Worm (Caenorhabditis elegans) whole organism, young adult: ENCODE measurements around the gene srd-31.

Experiments used
- B0336.3 ChIP-seq: fragments of 200-800 bp; sonication (Bioruptor generic); IDR thresholded peaks from 2 replicates; pipeline ENCODE4 v1.3.6; 2022; ENCODE audit warnings: missing genetic modification characterization, missing compliant biosample characterization
- C06A6.2 ChIP-seq: fragments of 200-800 bp; sonication (Bioruptor generic); conservative IDR thresholded peaks from 2 replicates; pipeline ENCODE4 v1.3.6; 2022; ENCODE audit warnings: missing genetic modification characterization, missing compliant biosample characterization
- F22D6.2 ChIP-seq: sonication (generic microtip); optimal IDR thresholded peaks from 2 replicates; lab custom pipeline; 2016; ENCODE audit warnings: mild to moderate bottlenecking, missing genetic modification characterization, missing compliant biosample characterization
- F23B12.7 ChIP-seq: sonication (generic microtip); optimal IDR thresholded peaks from 2 replicates; lab custom pipeline; 2017; ENCODE audit warnings: missing genetic modification characterization, mild to moderate bottlenecking, missing compliant biosample characterization, antibody characterized with exemption, moderate library complexity; ENCODE audit not compliant: insufficient read depth
- F33H1.4 ChIP-seq: fragments of 200-800 bp; sonication (Bioruptor generic); IDR thresholded peaks from 2 replicates; pipeline ENCODE4 v1.3.6; 2022; ENCODE audit warnings: missing genetic modification reagents, missing genetic modification characterization, missing compliant biosample characterization
- F39B2.1 ChIP-seq: fragments of 200-800 bp; sonication (Bioruptor generic); IDR thresholded peaks from 2 replicates; pipeline ENCODE4 v1.3.6; 2022; ENCODE audit warnings: missing genetic modification reagents, missing genetic modification characterization, missing compliant biosample characterization
- F55B11.4 ChIP-seq: sonication (generic microtip); optimal IDR thresholded peaks from 2 replicates; lab custom pipeline; 2016; ENCODE audit warnings: missing compliant biosample characterization, missing genetic modification characterization, borderline replicate concordance; ENCODE audit not compliant: insufficient read depth
- F57A8.1 ChIP-seq: fragments of 200-800 bp; sonication (Bioruptor generic); optimal IDR thresholded peaks from 2 replicates; lab custom pipeline; 2018; ENCODE audit warnings: mild to moderate bottlenecking, missing genetic modification characterization, moderate library complexity, missing compliant biosample characterization
- T07F8.4 ChIP-seq: sonication (generic microtip); optimal IDR thresholded peaks from 2 replicates; lab custom pipeline; 2016; ENCODE audit warnings: mild to moderate bottlenecking, missing genetic modification characterization, moderate library complexity, missing compliant biosample characterization
- Y53G8AR.9 ChIP-seq: fragments of 200-800 bp; sonication (Bioruptor generic); conservative IDR thresholded peaks from 2 replicates; pipeline ENCODE4 v1.3.6; 2022; ENCODE audit warnings: missing genetic modification reagents, missing genetic modification characterization, missing compliant biosample characterization
- Y56A3A.18 ChIP-seq: fragments of 200-800 bp; sonication (Bioruptor generic); IDR thresholded peaks from 2 replicates; pipeline ENCODE4 v1.3.6; 2022; ENCODE audit warnings: missing genetic modification reagents, missing genetic modification characterization, missing compliant biosample characterization
- Y95B8A.8 ChIP-seq: fragments of 200-800 bp; sonication (Bioruptor generic); IDR thresholded peaks from 2 replicates; pipeline ENCODE4 v1.3.6; 2022; ENCODE audit warnings: missing genetic modification reagents, missing genetic modification characterization, missing compliant biosample characterization
- ama-1 ChIP-seq, 3 experiments: fragments of 150-350 bp in 1 of 3; sonication (generic microtip) in 2 of 3; optimal IDR thresholded peaks; 2 replicates each; lab custom pipeline; 2014 to 2018; ENCODE audit warnings: missing biosample characterization in 2 of 3, missing genetic modification characterization in 2 of 3, missing genetic modification reagents in 2 of 3
- aptf-3 ChIP-seq: fragments of 200-800 bp; sonication (Bioruptor generic); IDR thresholded peaks from 2 replicates; pipeline ENCODE4 v1.3.6; 2022; ENCODE audit warnings: missing genetic modification characterization, missing compliant biosample characterization
- cebp-2 ChIP-seq: fragments of 200-800 bp; sonication (Bioruptor generic); IDR thresholded peaks from 2 replicates; pipeline ENCODE4 v1.3.6; 2022; ENCODE audit warnings: missing genetic modification characterization, missing compliant biosample characterization
- ceh-27 ChIP-seq: fragments of 200-800 bp; sonication (Bioruptor generic); optimal IDR thresholded peaks from 2 replicates; lab custom pipeline; 2018; ENCODE audit warnings: mild to moderate bottlenecking, missing genetic modification characterization, moderate library complexity, missing compliant biosample characterization
- chd-7 ChIP-seq: sonication (generic microtip); optimal IDR thresholded peaks from 2 replicates; lab custom pipeline; 2016; ENCODE audit warnings: mild to moderate bottlenecking, missing genetic modification characterization, moderate library complexity, missing compliant biosample characterization
- dpl-1 ChIP-seq: fragments of 150-350 bp; optimal IDR thresholded peaks from 2 replicates; lab custom pipeline; 2014; ENCODE audit warnings: missing biosample characterization, missing genetic modification reagents, missing genetic modification characterization
- egl-18 ChIP-seq: fragments of 200-800 bp; sonication (Bioruptor generic); IDR thresholded peaks from 2 replicates; pipeline ENCODE4 v1.3.6; 2022; ENCODE audit warnings: missing genetic modification reagents, missing genetic modification characterization, missing compliant biosample characterization
- ekl-4 ChIP-seq: fragments of 200-800 bp; sonication (Bioruptor generic); IDR thresholded peaks from 2 replicates; pipeline ENCODE4 v1.3.6; 2022; ENCODE audit warnings: missing genetic modification reagents, missing genetic modification characterization, missing compliant biosample characterization
- hlh-26 ChIP-seq: fragments of 200-800 bp; sonication (Bioruptor generic); conservative IDR thresholded peaks from 2 replicates; pipeline ENCODE4 v1.3.6; 2022; ENCODE audit warnings: missing genetic modification reagents, missing genetic modification characterization, missing compliant biosample characterization
- hmg-1.2 ChIP-seq: fragments of 200-800 bp; sonication (Bioruptor generic); IDR thresholded peaks from 2 replicates; pipeline ENCODE4 v1.3.6; 2022; ENCODE audit warnings: missing genetic modification reagents, missing genetic modification characterization, missing compliant biosample characterization
- hrde-1 ChIP-seq: sonication (generic microtip); optimal IDR thresholded peaks from 2 replicates; lab custom pipeline; 2016; ENCODE audit warnings: missing genetic modification characterization, mild to moderate bottlenecking, missing compliant biosample characterization, moderate library complexity, missing genotype, missing genetic modification reagents, borderline replicate concordance
- let-526 ChIP-seq: fragments of 200-800 bp; sonication (Bioruptor generic); IDR thresholded peaks from 2 replicates; pipeline ENCODE4 v1.3.6; 2022; ENCODE audit warnings: missing genetic modification reagents, missing genetic modification characterization, missing compliant biosample characterization
- let-607 ChIP-seq, 2 experiments: fragments of 200-800 bp in 1 of 2; sonication (Bioruptor generic) in 1 of 2; sonication (generic microtip) in 1 of 2; optimal IDR thresholded peaks; 2 replicates each; lab custom pipeline; 2016 to 2018; ENCODE audit warnings: mild to moderate bottlenecking in 2 of 2, missing compliant biosample characterization in 2 of 2, missing genetic modification characterization in 2 of 2, moderate library complexity in 2 of 2, missing genotype in 1 of 2
- lin-35 ChIP-seq, 3 experiments: fragments of 150-350 bp in 2 of 3; sonication (generic microtip) in 1 of 3; optimal IDR thresholded peaks; 2 replicates each; lab custom pipeline; 2014 to 2018; ENCODE audit warnings: missing biosample characterization in 3 of 3, missing genetic modification characterization in 3 of 3, missing genetic modification reagents in 3 of 3
- madf-10 ChIP-seq: sonication (generic microtip); optimal IDR thresholded peaks from 2 replicates; lab custom pipeline; 2016; ENCODE audit warnings: mild to moderate bottlenecking, missing genetic modification characterization, missing compliant biosample characterization
- madf-6 ChIP-seq: fragments of 200-800 bp; sonication (Bioruptor generic); IDR thresholded peaks from 2 replicates; pipeline ENCODE4 v1.3.6; 2022; ENCODE audit warnings: missing genetic modification reagents, missing genetic modification characterization, missing compliant biosample characterization
- mel-28 ChIP-seq: sonication (generic microtip); optimal IDR thresholded peaks from 2 replicates; lab custom pipeline; 2016; ENCODE audit warnings: borderline replicate concordance, mild to moderate bottlenecking, missing genetic modification characterization, missing compliant biosample characterization
- mes-4 ChIP-seq: sonication (generic microtip); optimal IDR thresholded peaks from 2 replicates; lab custom pipeline; 2016; ENCODE audit warnings: missing genotype, missing genetic modification characterization, missing compliant biosample characterization
- mxl-1 ChIP-seq: sonication (generic microtip); optimal IDR thresholded peaks from 2 replicates; lab custom pipeline; 2016; ENCODE audit warnings: missing genetic modification characterization, missing compliant biosample characterization
- nfya-1 ChIP-seq: sonication (generic microtip); optimal IDR thresholded peaks from 2 replicates; lab custom pipeline; 2017; ENCODE audit warnings: antibody characterized with exemption, missing compliant biosample characterization, missing genetic modification characterization, borderline replicate concordance; ENCODE audit not compliant: insufficient read depth
- nfya-2 ChIP-seq: fragments of 200-800 bp; sonication (Bioruptor generic); IDR thresholded peaks from 2 replicates; pipeline ENCODE4 v1.3.6; 2022; ENCODE audit warnings: missing genetic modification reagents, missing genetic modification characterization, missing compliant biosample characterization
- nhr-179 ChIP-seq: sonication (generic microtip); optimal IDR thresholded peaks from 2 replicates; lab custom pipeline; 2016; ENCODE audit warnings: mild to moderate bottlenecking, missing genetic modification characterization, missing compliant biosample characterization
- pbrm-1 ChIP-seq: fragments of 200-800 bp; sonication (Bioruptor generic); IDR thresholded peaks from 2 replicates; pipeline ENCODE4 v1.3.6; 2022; ENCODE audit warnings: missing genetic modification reagents, missing genetic modification characterization, missing compliant biosample characterization
- rpc-1 ChIP-seq, 2 experiments: fragments of 150-350 bp in 1 of 2; sonication (generic microtip) in 1 of 2; optimal IDR thresholded peaks; 2 replicates each; lab custom pipeline; 2014 to 2018; ENCODE audit warnings: missing biosample characterization in 1 of 2, missing genetic modification characterization in 1 of 2, missing genetic modification reagents in 1 of 2, missing genotype in 1 of 2
- sdz-38 ChIP-seq: sonication (generic microtip); optimal IDR thresholded peaks from 2 replicates; lab custom pipeline; 2016; ENCODE audit warnings: missing genotype, missing genetic modification characterization, missing compliant biosample characterization
- tbp1 ChIP-seq: fragments of 200-800 bp; sonication (Bioruptor generic); optimal IDR thresholded peaks from 2 replicates; lab custom pipeline; 2018; ENCODE audit warnings: mild to moderate bottlenecking, missing genetic modification characterization, missing compliant biosample characterization
- tbx-9 ChIP-seq: sonication (generic microtip); optimal IDR thresholded peaks from 2 replicates; lab custom pipeline; 2016; ENCODE audit warnings: borderline replicate concordance, missing genetic modification characterization, inconsistent platforms, missing compliant biosample characterization
- unc-130 ChIP-seq: sonication (generic microtip); optimal IDR thresholded peaks from 2 replicates; lab custom pipeline; 2016; ENCODE audit warnings: missing genetic modification reagents, missing genetic modification characterization, missing compliant biosample characterization
- zim-3 ChIP-seq: sonication (generic microtip); optimal IDR thresholded peaks from 2 replicates; lab custom pipeline; 2017; ENCODE audit warnings: mild to moderate bottlenecking, missing genetic modification characterization, moderate library complexity, missing compliant biosample characterization
- ztf-18 ChIP-seq: sonication (generic microtip); optimal IDR thresholded peaks from 2 replicates; lab custom pipeline; 2016; ENCODE audit warnings: missing genotype, mild to moderate bottlenecking, missing genetic modification characterization, missing compliant biosample characterization
- ztf-6 ChIP-seq: fragments of 200-800 bp; sonication (Bioruptor generic); IDR thresholded peaks from 2 replicates; pipeline ENCODE4 v1.3.6; 2022; ENCODE audit warnings: missing genetic modification reagents, missing genetic modification characterization, missing compliant biosample characterization

Gene srd-31

ce11 chrV:7647147-7647546, 12.6 kb upstream of the srd-31 start:
- no peak for TF ChIP-seq mes-4
- TF ChIP-seq rpc-1 (optimal IDR thresholded peaks at IDR 0.05; lab: Kevin White, UChicago), result no peak
- peak; percentile 8 for TF ChIP-seq rpc-1 (tag; optimal IDR thresholded peaks at IDR 0.05; lab: Kevin White, UChicago)
- TF ChIP-seq, all 124 proteins: peak for 1

ce11 chrV:7645454-7645853, 10.9 kb upstream of the srd-31 start, which contains the start of gene str-47:
Gene str-47, plus strand, starts transcription at chrV:7645754.
- no peak for TF ChIP-seq pbrm-1 (GFP tag; lab: Robert Waterston, UW)
- no peak for TF ChIP-seq hrde-1 (tag; lab: Kevin White, UChicago)
- TF ChIP-seq Y56A3A.18 (GFP tag; lab: Robert Waterston, UW), result no peak
- TF ChIP-seq dpl-1 (GFP tag; lab: Kevin White, UChicago), result no peak
- TF ChIP-seq egl-18, result no peak
- no peak for TF ChIP-seq sdz-38 (tag; lab: Kevin White, UChicago)
- no peak for TF ChIP-seq F23B12.7 (tag; lab: Kevin White, UChicago)
- TF ChIP-seq B0336.3, result no peak
- no peak for TF ChIP-seq hlh-26 (GFP tag; lab: Robert Waterston, UW)
- no peak for TF ChIP-seq F33H1.4
- TF ChIP-seq zim-3 (tag; lab: Kevin White, UChicago), result no peak
- TF ChIP-seq C06A6.2 (GFP tag; lab: Robert Waterston, UW), result no peak

DNA sequence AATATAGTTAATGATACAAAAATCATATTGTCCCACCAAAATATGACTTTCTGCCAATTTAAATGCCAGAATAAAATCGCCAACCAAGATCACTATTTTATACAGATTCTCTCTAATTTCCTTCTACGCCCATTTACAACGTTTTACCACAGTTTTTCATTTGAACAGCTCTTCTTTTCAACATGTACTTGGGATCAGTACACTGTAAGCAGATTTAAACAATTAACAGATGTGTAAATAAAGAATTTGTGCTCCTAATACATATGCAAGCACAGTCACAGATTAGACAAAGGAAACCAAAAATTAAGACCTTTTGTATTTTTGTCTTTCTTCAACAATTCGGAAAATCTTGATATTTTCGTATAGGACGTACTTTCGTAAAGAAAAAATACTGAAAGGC, 8.9 kb upstream of the srd-31 start, which contains the start of gene F07C4.11:
F07C4.11 (minus strand) TSS at position 101 of the 400 bp plus-strand sequence.
- no peak for TF ChIP-seq mel-28 (tag; lab: Kevin White, UChicago)
- no peak for TF ChIP-seq ztf-6 (GFP tag; lab: Robert Waterston, UW)
- TF ChIP-seq Y95B8A.8 (GFP tag; lab: Robert Waterston, UW), result no peak
- TF ChIP-seq nfya-2, result no peak
- TF ChIP-seq tbp1 (GFP tag; lab: Kevin White, UChicago), result no peak
- no peak for TF ChIP-seq mxl-1
- TF ChIP-seq egl-18, result no peak
- TF ChIP-seq nfya-1 (tag; lab: Kevin White, UChicago), result no peak
- no peak for TF ChIP-seq nhr-179
- no peak for TF ChIP-seq cebp-2 (GFP tag; lab: Robert Waterston, UW)
- TF ChIP-seq let-526 (GFP tag; lab: Robert Waterston, UW), result no peak
- no peak for TF ChIP-seq lin-35 (GFP tag; optimal IDR thresholded peaks at IDR 0.05; lab: Kevin White, UChicago)
- no peak for TF ChIP-seq F55B11.4
- TF ChIP-seq T07F8.4 (tag; lab: Kevin White, UChicago), result no peak

ce11 chrV:7641718-7642117, 7.2 kb upstream of the srd-31 start:
- TF ChIP-seq Y53G8AR.9 (GFP tag; lab: Robert Waterston, UW) (no peak), pbrm-1 (GFP tag; lab: Robert Waterston, UW) (no peak), F39B2.1 (GFP tag; lab: Robert Waterston, UW) (no peak), chd-7 (tag; lab: Kevin White, UChicago) (no peak), ceh-27 (GFP tag; lab: Kevin White, UChicago) (no peak), hmg-1.2 (GFP tag; lab: Robert Waterston, UW) (no peak), madf-10 (tag; lab: Kevin White, UChicago) (no peak), ekl-4 (GFP tag; lab: Robert Waterston, UW) (no peak), F33H1.4 (no peak), nfya-2 (no peak), aptf-3 (no peak), F22D6.2 (no peak), ztf-18 (tag; lab: Kevin White, UChicago) (no peak), ama-1 (optimal IDR thresholded peaks at IDR 0.05; lab: Kevin White, UChicago) (no peak), ama-1 (GFP tag; optimal IDR thresholded peaks at IDR 0.05; lab: Kevin White, UChicago) (no peak), unc-130 (GFP tag; lab: Kevin White, UChicago) (no peak), let-607 (tag; optimal IDR thresholded peaks at IDR 0.05; lab: Kevin White, UChicago) (no peak), tbx-9 (tag; lab: Kevin White, UChicago) (no peak), madf-6 (GFP tag; lab: Robert Waterston, UW) (no peak), F57A8.1 (GFP tag; lab: Kevin White, UChicago) (no peak)
